Worm (Caenorhabditis elegans): ENCODE data around the gene F58G1.2.

- no peak for TF ChIP-seq unc-62 (GFP tag; optimal IDR thresholded peaks at IDR 0.05)
- no peak for TF ChIP-seq T26A5.8 (tag; optimal IDR thresholded peaks at IDR 0.05)
- no peak for TF ChIP-seq nfya-1 (tag; optimal IDR thresholded peaks at IDR 0.05; ENCODE audit: borderline replicate concordance, insufficient read depth)
Measured at ce11 chrII:12921478-12921877, 2.7 kb upstream of the F58G1.2 start.

All from whole organism, young adult.